Fruit fly (Drosophila melanogaster): ENCODE data around the gene Pmi.

Gene Pmi

DNA sequence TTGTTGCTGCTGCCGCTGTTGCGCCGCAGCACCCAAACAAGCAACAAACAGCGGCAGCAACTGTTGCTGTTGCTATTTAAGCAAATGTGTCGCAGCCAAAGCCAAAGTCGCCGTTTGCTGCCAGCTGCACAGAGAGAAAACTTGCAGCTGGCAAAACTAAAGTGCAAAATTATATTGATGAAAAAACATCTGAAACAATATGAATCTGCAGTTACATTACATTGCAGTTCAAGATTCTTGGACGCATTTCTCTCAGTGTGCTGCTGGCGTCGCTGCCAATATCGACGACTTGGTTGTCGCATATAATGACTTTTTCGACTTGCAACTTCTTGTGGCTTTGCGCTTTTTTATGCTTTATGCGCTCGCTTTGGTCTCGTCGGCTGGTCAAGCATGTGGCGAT, 54.4 kb downstream of the Pmi start:
- TF ChIP-seq otp (GFP tag; IDR thresholded peaks at IDR 0.05) (peak; percentile 60; the same call in 1 of the 3 replicates), Drgx (GFP tag; IDR thresholded peaks at IDR 0.05) (peak; percentile 96), slou (GFP tag; optimal IDR thresholded peaks at IDR 0.05) (no peak), mam (GFP tag; optimal IDR thresholded peaks at IDR 0.05) (no peak), CG7839 (tag; optimal IDR thresholded peaks at IDR 0.05) (peak; percentile 16), ara (GFP tag; IDR thresholded peaks at IDR 0.05) (peak; percentile 43; the same call in 1 of the 2 replicates), CG6689 (GFP tag; IDR thresholded peaks at IDR 0.05) (peak; percentile 32; the same call in 1 of the 2 replicates), dpn (GFP tag; optimal IDR thresholded peaks at IDR 0.05) (peak in 1 of 2 experiments; percentile 33), Side (GFP tag; optimal IDR thresholded peaks at IDR 0.05) (no peak), CG9609 (GFP tag; optimal IDR thresholded peaks at IDR 0.05) (peak; percentile 17), bcd (GFP tag; optimal IDR thresholded peaks at IDR 0.05) (no peak), CG10366 (GFP tag; IDR thresholded peaks at IDR 0.05) (peak; percentile 38), nmo (GFP tag; optimal IDR thresholded peaks at IDR 0.05) (peak; percentile 18), pan (optimal IDR thresholded peaks at IDR 0.05) (no peak), pan (GFP tag; optimal IDR thresholded peaks at IDR 0.05 in 1 of 2, IDR thresholded peaks at IDR 0.05 in 1 of 2) (no peak), bsh (GFP tag; optimal IDR thresholded peaks at IDR 0.05) (peak; percentile 58 to 79), NK7.1 (GFP tag; optimal IDR thresholded peaks at IDR 0.05) (no peak), prd (optimal IDR thresholded peaks at IDR 0.05) (no peak), prd (GFP tag; IDR thresholded peaks at IDR 0.05) (peak; percentile 47; the same call in 1 of the 3 replicates), CG43689 (GFP tag; IDR thresholded peaks at IDR 0.05) (no peak), chn (GFP tag; optimal IDR thresholded peaks at IDR 0.05) (peak; percentile 16), CG32772 (GFP tag; IDR thresholded peaks at IDR 0.05) (0 out of 2 replicates have a peak, but pooled peaks have one; percentile 15), gsb-n (tag; optimal IDR thresholded peaks at IDR 0.05) (no peak), ase (GFP tag; IDR thresholded peaks at IDR 0.05) (no peak), zf30C (GFP tag; optimal IDR thresholded peaks at IDR 0.05) (peak; percentile 22), CG10565 (GFP tag; optimal IDR thresholded peaks at IDR 0.05) (no peak), lov (optimal IDR thresholded peaks at IDR 0.05) (no peak), lov (GFP tag; IDR thresholded peaks at IDR 0.05) (no peak), CG31224 (GFP tag; IDR thresholded peaks at IDR 0.05) (no peak), chif (GFP tag; optimal IDR thresholded peaks at IDR 0.05) (peak; percentile 39 to 42), Xbp1 (GFP tag; optimal IDR thresholded peaks at IDR 0.05) (peak; percentile 37), CG30431 (GFP tag; optimal IDR thresholded peaks at IDR 0.05) (peak; percentile 28), CG10543 (GFP tag; optimal IDR thresholded peaks at IDR 0.05) (no peak), Blimp-1 (GFP tag; optimal IDR thresholded peaks at IDR 0.05) (peak; percentile 16), CG1603 (tag; optimal IDR thresholded peaks at IDR 0.05) (peak; percentile 34), CG12391 (tag; optimal IDR thresholded peaks at IDR 0.05) (peak; percentile 8), MESR4 (GFP tag; optimal IDR thresholded peaks at IDR 0.05) (no peak), ttk (GFP tag; IDR thresholded peaks at IDR 0.05) (peak; percentile 11; the same call in 1 of the 2 replicates), aop (GFP tag; IDR thresholded peaks at IDR 0.05) (no peak), unpg (GFP tag; optimal IDR thresholded peaks at IDR 0.05) (peak; percentile 14), zfh1 (GFP tag; IDR thresholded peaks at IDR 0.05) (0 out of 3 replicates have a peak, but pooled peaks have one; percentile 25), CG2712 (tag; optimal IDR thresholded peaks at IDR 0.05) (peak; percentile 12), hkb (optimal IDR thresholded peaks at IDR 0.05) (no peak), hkb (GFP tag; IDR thresholded peaks at IDR 0.05) (peak; percentile 25; the same call in 1 of the 2 replicates), lmd (GFP tag; IDR thresholded peaks at IDR 0.05) (peak; percentile 39; the same call in 1 of the 2 replicates), sob (GFP tag; IDR thresholded peaks at IDR 0.05) (no peak), Sox102F (GFP tag; optimal IDR thresholded peaks at IDR 0.05) (peak; percentile 61), ci (GFP tag; IDR thresholded peaks at IDR 0.05) (peak; percentile 61), lbe (GFP tag; optimal IDR thresholded peaks at IDR 0.05) (no peak), CG10147 (GFP tag; optimal IDR thresholded peaks at IDR 0.05) (no peak), chm (GFP tag; IDR thresholded peaks at IDR 0.05) (0 out of 2 replicates have a peak, but pooled peaks have one; percentile 20), NfI (GFP tag; optimal IDR thresholded peaks at IDR 0.05) (no peak)

Measured in whole organism, embryonic.